Fruit fly (Drosophila melanogaster): ENCODE data around the gene CG43145.
A peak's percentile ranks its signal among the peaks of the same experiment; 100 is the strongest.

The CG43145 gene

dm6 chr2L:3669675-3670074 lies 32.0 kb upstream of the CG43145 start, which contains the start of gene Sfp24Bb:
Gene Sfp24Bb (minus strand): TSS chr2L:3669775.
- TF ChIP-seq Eip75B (GFP tag; optimal IDR thresholded peaks at IDR 0.05) (no peak), Eip78C (GFP tag) (no peak), CG1621 (tag; optimal IDR thresholded peaks at IDR 0.05) (no peak), CG6792 (GFP tag; optimal IDR thresholded peaks at IDR 0.05) (no peak), CG11762 (GFP tag; optimal IDR thresholded peaks at IDR 0.05; ENCODE audit: insufficient read depth) (no peak), fd59A (GFP tag; optimal IDR thresholded peaks at IDR 0.05) (no peak), CG10631 (GFP tag; optimal IDR thresholded peaks at IDR 0.05) (no peak), esn (GFP tag; optimal IDR thresholded peaks at IDR 0.05) (no peak), CG6854 (GFP tag; optimal IDR thresholded peaks at IDR 0.05) (no peak), CG7368 (GFP tag; optimal IDR thresholded peaks at IDR 0.05) (no peak), vri (GFP tag; optimal IDR thresholded peaks at IDR 0.05) (no peak)

- no peak for TF ChIP-seq CG11762 (GFP tag; optimal IDR thresholded peaks at IDR 0.05; ENCODE audit: insufficient read depth)
- no peak for TF ChIP-seq Blimp-1 (GFP tag; optimal IDR thresholded peaks at IDR 0.05)
- TF ChIP-seq svp (GFP tag), result peak; percentile 40
- TF ChIP-seq CG8632 (GFP tag; optimal IDR thresholded peaks at IDR 0.05), result no peak
- TF ChIP-seq cyc (GFP tag; optimal IDR thresholded peaks at IDR 0.05), result no peak
- no peak for TF ChIP-seq CG4318 (GFP tag; optimal IDR thresholded peaks at IDR 0.05)
- no peak for TF ChIP-seq net (GFP tag; optimal IDR thresholded peaks at IDR 0.05)
- no peak for TF ChIP-seq fd85E (GFP tag; optimal IDR thresholded peaks at IDR 0.05)
- TF ChIP-seq pdm3 (GFP tag; optimal IDR thresholded peaks at IDR 0.05), result no peak
Observed at dm6 chr2L:3670481-3670880, 31.1 kb upstream of the CG43145 start, which contains the start of gene Sfp24Bc. Gene Sfp24Bc (minus strand): TSS chr2L:3670581.

- TF ChIP-seq CG6792 (GFP tag; optimal IDR thresholded peaks at IDR 0.05), result no peak
- peak; percentile 29 for TF ChIP-seq svp (GFP tag)
Observed at dm6 chr2L:3675770-3676169, 25.9 kb upstream of the CG43145 start.

dm6 chr2L:3681338-3681737 lies 20.3 kb upstream of the CG43145 start:
- TF ChIP-seq CG3032 (tag; optimal IDR thresholded peaks at IDR 0.05) (no peak), CG10669 (GFP tag; optimal IDR thresholded peaks at IDR 0.05) (no peak), fkh (GFP tag; optimal IDR thresholded peaks at IDR 0.05) (no peak), net (GFP tag; optimal IDR thresholded peaks at IDR 0.05) (no peak), CG11294 (GFP tag; IDR thresholded peaks at IDR 0.05) (no peak), dsx (GFP tag; optimal IDR thresholded peaks at IDR 0.05; ENCODE audit: poor library complexity, severe bottlenecking) (no peak), salr (GFP tag; optimal IDR thresholded peaks at IDR 0.05) (no peak), dac (GFP tag; optimal IDR thresholded peaks at IDR 0.05) (no peak), svp (GFP tag) (no peak), achi (GFP tag; optimal IDR thresholded peaks at IDR 0.05) (no peak), CG1621 (tag; optimal IDR thresholded peaks at IDR 0.05) (no peak), esn (GFP tag; optimal IDR thresholded peaks at IDR 0.05) (no peak), Met (GFP tag; optimal IDR thresholded peaks at IDR 0.05) (no peak), Hr4 (GFP tag; optimal IDR thresholded peaks at IDR 0.05) (no peak), CG9139 (GFP tag; optimal IDR thresholded peaks at IDR 0.05) (no peak), spab (GFP tag; optimal IDR thresholded peaks at IDR 0.05) (no peak), CG3919 (GFP tag; optimal IDR thresholded peaks at IDR 0.05) (no peak)

dm6 chr2L:3682489-3682888 lies 19.1 kb upstream of the CG43145 start:
- TF ChIP-seq eg (GFP tag; IDR thresholded peaks at IDR 0.05) (no peak), svp (GFP tag) (no peak), vri (GFP tag; optimal IDR thresholded peaks at IDR 0.05) (no peak), topi (GFP tag; optimal IDR thresholded peaks at IDR 0.05) (no peak), achi (GFP tag; optimal IDR thresholded peaks at IDR 0.05) (no peak), CG6792 (GFP tag; optimal IDR thresholded peaks at IDR 0.05) (no peak), Eip75B (GFP tag; optimal IDR thresholded peaks at IDR 0.05) (no peak)
